Worm (Caenorhabditis elegans) whole organism, midembryonic: Measurements from ENCODE around the gene Y57E12B.4.

Source experiments
- T22C8.4 ChIP-seq: fragments of 200-800 bp; sonication (Bioruptor generic); IDR thresholded peaks from 2 replicates; pipeline ENCODE4 v1.3.6; 2022; ENCODE audit warnings: missing genetic modification characterization, missing compliant biosample characterization
- cog-1 ChIP-seq: sonication (generic microtip); optimal IDR thresholded peaks from 2 replicates; lab custom pipeline; 2016; ENCODE audit warnings: missing genetic modification characterization, missing compliant biosample characterization
- flt-1 ChIP-seq: fragments of 200-800 bp; sonication (Bioruptor generic); IDR thresholded peaks from 2 replicates; pipeline ENCODE4 v1.3.6; 2022; ENCODE audit warnings: missing genetic modification characterization, missing compliant biosample characterization
- klf-2 ChIP-seq: fragments of 200-800 bp; sonication (Bioruptor generic); conservative IDR thresholded peaks from 2 replicates; pipeline ENCODE4 v1.3.6; 2022; ENCODE audit warnings: missing genetic modification reagents, missing genetic modification characterization, missing compliant biosample characterization
- ref-1 ChIP-seq: fragments of 200-800 bp; sonication (Bioruptor generic); conservative IDR thresholded peaks from 2 replicates; pipeline ENCODE4 v1.3.6; 2022; ENCODE audit warnings: missing genetic modification reagents, missing genetic modification characterization, missing compliant biosample characterization
- ztf-23 ChIP-seq: fragments of 200-800 bp; sonication (Bioruptor generic); IDR thresholded peaks from 2 replicates; pipeline ENCODE4 v1.3.6; 2022; ENCODE audit warnings: missing genetic modification reagents, missing genetic modification characterization, missing compliant biosample characterization
- ztf-29 ChIP-seq: fragments of 200-800 bp; sonication (Bioruptor generic); IDR thresholded peaks from 2 replicates; pipeline ENCODE4 v1.3.6; 2022; ENCODE audit warnings: missing genetic modification reagents, missing genetic modification characterization, missing compliant biosample characterization

DNA sequence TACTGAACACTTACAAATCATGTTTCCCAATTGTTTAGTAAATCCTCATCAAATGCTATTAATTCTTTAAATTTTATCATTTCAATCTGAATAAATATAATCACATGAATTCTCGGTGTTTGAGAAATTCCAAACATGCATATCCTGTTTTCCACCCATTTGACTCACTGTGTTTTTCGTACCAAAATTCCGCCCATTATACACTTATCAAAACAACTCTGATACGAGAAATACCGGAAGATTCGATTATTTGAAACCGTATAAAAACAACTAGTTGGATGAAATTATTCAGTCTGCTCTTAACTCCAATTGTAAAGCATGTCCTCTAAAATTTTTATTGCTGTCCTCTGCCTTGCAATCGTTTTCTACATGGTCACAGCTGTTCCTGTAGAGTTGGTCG, 883 bp upstream of the Y57E12B.4 start, which contains the start of gene Y57E12B.1:
- no peak for TF ChIP-seq ztf-23 (GFP tag; lab: Robert Waterston, UW)
- no peak for TF ChIP-seq flt-1 (GFP tag; lab: Robert Waterston, UW)
- no peak for TF ChIP-seq ztf-29 (GFP tag; lab: Robert Waterston, UW)
- no peak for TF ChIP-seq ref-1 (GFP tag; lab: Robert Waterston, UW)
- no peak for TF ChIP-seq klf-2 (GFP tag; lab: Robert Waterston, UW)
- no peak for TF ChIP-seq T22C8.4
- no peak for TF ChIP-seq cog-1
